Fruit fly (Drosophila melanogaster): Measurements from ENCODE around the gene CG13082.
A peak's percentile ranks its signal among the peaks of the same experiment; 100 is the strongest.

The CG13082 gene

dm6 chr2L:19533247-19533646 is 5.0 kb upstream of the CG13082 start, which contains the start of gene CG33116 (continued):
- TF ChIP-seq CG11560 (tag; IDR thresholded peaks at IDR 0.05) (peak; percentile 42; the same call in 1 of the 3 replicates), CG9215 (GFP tag; IDR thresholded peaks at IDR 0.05) (peak; percentile 51; the same call in 1 of the 2 replicates), CG9797 (GFP tag; optimal IDR thresholded peaks at IDR 0.05) (peak; percentile 23), CG18011 (GFP tag; optimal IDR thresholded peaks at IDR 0.05) (peak; percentile 58), HmgD (GFP tag; optimal IDR thresholded peaks at IDR 0.05) (peak; percentile 70), CG3838 (GFP tag; optimal IDR thresholded peaks at IDR 0.05) (peak; percentile 29), tup (GFP tag; optimal IDR thresholded peaks at IDR 0.05) (peak; percentile 66), yki (optimal IDR thresholded peaks at IDR 0.05) (no peak), tin (GFP tag; optimal IDR thresholded peaks at IDR 0.05) (peak; percentile 87), CG17359 (tag; optimal IDR thresholded peaks at IDR 0.05) (peak; percentile 80), NC2β (GFP tag; optimal IDR thresholded peaks at IDR 0.05) (peak; percentile 84), CG12299 (tag; optimal IDR thresholded peaks at IDR 0.05) (peak; percentile 45), Gug (GFP tag; IDR thresholded peaks at IDR 0.05) (peak; percentile 72), MBD-R2 (GFP tag; IDR thresholded peaks at IDR 0.05) (peak; percentile 96), CG12744 (GFP tag; optimal IDR thresholded peaks at IDR 0.05) (peak; percentile 71), so (GFP tag; IDR thresholded peaks at IDR 0.05) (peak; percentile 71; the same call in 2 of the 3 replicates), tio (GFP tag; optimal IDR thresholded peaks at IDR 0.05) (peak; percentile 70), sna (GFP tag; IDR thresholded peaks at IDR 0.05; ENCODE audit: partially characterized antibody) (no peak), Mrtf (GFP tag; IDR thresholded peaks at IDR 0.05) (peak; percentile 40; the same call in 1 of the 3 replicates), pfk (GFP tag; optimal IDR thresholded peaks at IDR 0.05) (peak; percentile 23), CG18619 (GFP tag; optimal IDR thresholded peaks at IDR 0.05) (peak; percentile 82), pum (GFP tag; optimal IDR thresholded peaks at IDR 0.05) (peak; percentile 85), Adf1 (GFP tag; IDR thresholded peaks at IDR 0.05) (peak; percentile 91), CG16779 (GFP tag; IDR thresholded peaks at IDR 0.05) (peak; percentile 87), Nf-YB (GFP tag; optimal IDR thresholded peaks at IDR 0.05) (peak; percentile 56), C15 (GFP tag; IDR thresholded peaks at IDR 0.05) (0 out of 3 replicates have a peak, but pooled peaks have one; percentile 22), CG30431 (GFP tag; optimal IDR thresholded peaks at IDR 0.05) (peak; percentile 70), CG4707 (GFP tag; optimal IDR thresholded peaks at IDR 0.05) (peak; percentile 52), CG8478 (optimal IDR thresholded peaks at IDR 0.05) (no peak), fd96Cb (tag; optimal IDR thresholded peaks at IDR 0.05) (peak; percentile 72), onecut (GFP tag; IDR thresholded peaks at IDR 0.05) (peak; percentile 81), jing (GFP tag; optimal IDR thresholded peaks at IDR 0.05) (peak; percentile 56), ato (GFP tag; IDR thresholded peaks at IDR 0.05; ENCODE audit: partially characterized antibody) (0 out of 2 replicates have a peak, but pooled peaks have one; percentile 25), Taf1 (GFP tag; IDR thresholded peaks at IDR 0.05) (peak; percentile 23; the same call in 1 of the 2 replicates), CG17612 (GFP tag; IDR thresholded peaks at IDR 0.05) (no peak), abd-A (tag; optimal IDR thresholded peaks at IDR 0.05) (no peak), vfl (GFP tag; optimal IDR thresholded peaks at IDR 0.05) (peak; percentile 87), tll (GFP tag; optimal IDR thresholded peaks at IDR 0.05) (no peak), lov (optimal IDR thresholded peaks at IDR 0.05) (no peak), lov (GFP tag; IDR thresholded peaks at IDR 0.05) (peak; percentile 81), unpg (GFP tag; optimal IDR thresholded peaks at IDR 0.05) (peak; percentile 80), CG3163 (GFP tag; optimal IDR thresholded peaks at IDR 0.05) (peak; percentile 72), CG6689 (GFP tag; IDR thresholded peaks at IDR 0.05) (peak; percentile 64), Hsf (GFP tag; optimal IDR thresholded peaks at IDR 0.05) (peak; percentile 87), Atf6 (GFP tag; IDR thresholded peaks at IDR 0.05) (peak; percentile 83), CG31224 (GFP tag; IDR thresholded peaks at IDR 0.05) (0 out of 2 replicates have a peak, but pooled peaks have one; percentile 26), CG6791 (GFP tag; IDR thresholded peaks at IDR 0.05; ENCODE audit: partially characterized antibody) (peak; percentile 42; the same call in 1 of the 3 replicates), Xrp1 (GFP tag; IDR thresholded peaks at IDR 0.05) (peak; percentile 77), Awh (GFP tag; IDR thresholded peaks at IDR 0.05) (peak; percentile 71; the same call in 1 of the 2 replicates), Six4 (GFP tag; optimal IDR thresholded peaks at IDR 0.05) (peak; percentile 73), CG10979 (tag; optimal IDR thresholded peaks at IDR 0.05) (peak; percentile 84)
